Fruit fly (Drosophila melanogaster) whole organism, wandering third instar larva: ENCODE results near the gene CG32568.

Experiments
- CrebA ChIP-seq: fragments of 200-800 bp; sonication (Bioruptor generic); optimal IDR thresholded peaks from 2 replicates; lab custom pipeline; 2016; ENCODE audit warnings: missing biosample characterization, mild to moderate bottlenecking, missing genetic modification characterization, borderline replicate concordance
- Dif ChIP-seq: fragments of 200-275, 200-300 bp; sonication (Bioruptor generic); optimal IDR thresholded peaks from 2 replicates; lab custom pipeline; 2018; ENCODE audit warnings: missing biosample characterization, missing genetic modification characterization; ENCODE audit not compliant: partially characterized antibody
- GATAd ChIP-seq: sonication (Bioruptor generic); optimal IDR thresholded peaks from 2 replicates; lab custom pipeline; 2016; ENCODE audit warnings: missing biosample characterization, missing genetic modification characterization
- Hr78 ChIP-seq: fragments of >200 bp; optimal IDR thresholded peaks from 2 replicates; lab custom pipeline; 2017; ENCODE audit warnings: missing biosample characterization, missing genetic modification characterization
- Hr83 ChIP-seq: fragments of 200-300 bp; sonication (Bioruptor generic); optimal IDR thresholded peaks from 2 replicates; lab custom pipeline; 2016; ENCODE audit warnings: missing biosample characterization, mild to moderate bottlenecking, missing genetic modification characterization, moderate library complexity; ENCODE audit not compliant: poor library complexity, severe bottlenecking
- Sp1 ChIP-seq: fragments of 200-800 bp; sonication (Bioruptor generic); optimal IDR thresholded peaks from 3 replicates; lab custom pipeline; 2019; ENCODE audit warnings: missing biosample characterization, mild to moderate bottlenecking, missing genetic modification characterization, moderate library complexity
- br ChIP-seq: fragments of 200-800 bp; sonication (Bioruptor generic); optimal IDR thresholded peaks from 2 replicates; lab custom pipeline; 2016; ENCODE audit warnings: missing biosample characterization, missing genetic modification characterization
- lola ChIP-seq: fragments of >200 bp; optimal IDR thresholded peaks from 2 replicates; lab custom pipeline; 2017; ENCODE audit warnings: missing biosample characterization, missing genetic modification characterization
- psq ChIP-seq: fragments of 200-800 bp; sonication (Bioruptor generic); optimal IDR thresholded peaks from 3 replicates; lab custom pipeline; 2017; ENCODE audit warnings: missing biosample characterization, mild to moderate bottlenecking, missing genetic modification characterization, moderate library complexity

DNA sequence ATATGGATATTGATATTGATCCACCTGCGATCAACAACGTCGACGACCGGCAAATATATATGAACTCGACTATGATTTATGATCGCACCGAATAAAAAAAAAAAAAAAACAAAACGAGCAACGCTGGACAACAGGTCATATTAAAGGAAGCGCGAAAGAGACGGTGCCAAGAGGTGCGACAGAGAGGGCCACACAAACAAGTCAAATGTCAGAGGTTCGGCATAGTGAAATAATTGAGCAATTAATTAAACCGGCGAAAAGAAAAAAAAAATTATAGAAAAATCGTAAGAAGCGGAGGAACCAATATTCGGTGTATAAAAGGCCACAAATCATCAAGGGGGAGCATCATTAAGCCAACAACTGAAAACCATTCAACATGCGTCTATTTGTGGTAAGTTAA is 1.8 kb downstream of the CG32568 start, which contains the start of gene Twdlalpha:
- no peak for TF ChIP-seq br (GFP tag; lab: Kevin White, UChicago)
- no peak for TF ChIP-seq Sp1 (GFP tag; lab: Kevin White, UChicago)
- no peak for TF ChIP-seq Hr83 (GFP tag; lab: Kevin White, UChicago)
- TF ChIP-seq psq (GFP tag; lab: Kevin White, UChicago), result no peak
- no peak for TF ChIP-seq Dif (GFP tag; lab: Kevin White, UChicago)
- no peak for TF ChIP-seq CrebA (GFP tag; lab: Kevin White, UChicago)
- no peak for TF ChIP-seq GATAd (GFP tag; lab: Kevin White, UChicago)
- no peak for TF ChIP-seq Hr78 (GFP tag; lab: Kevin White, UChicago)
- no peak for TF ChIP-seq lola
